Worm (Caenorhabditis elegans) whole organism, L4 larva: ENCODE data around the gene smg-8.

Source experiments
- F44E2.7 ChIP-seq: fragments of 200-800 bp; sonication (Bioruptor generic); IDR thresholded peaks from 2 replicates; pipeline ENCODE4 v2.1.2; 2022; ENCODE audit warnings: missing genetic modification characterization, missing compliant biosample characterization
- Y105C5A.15 ChIP-seq: fragments of 200-800 bp; sonication (Bioruptor generic); IDR thresholded peaks from 2 replicates; pipeline ENCODE4 v1.3.6; 2022; ENCODE audit warnings: missing genetic modification characterization, missing compliant biosample characterization
- Y48G9A.11 ChIP-seq: fragments of 200-800 bp; sonication (Bioruptor generic); IDR thresholded peaks from 2 replicates; pipeline ENCODE4 v1.3.6; 2022; ENCODE audit warnings: missing genetic modification reagents, missing genetic modification characterization, missing compliant biosample characterization
- Y5F2A.4 ChIP-seq: fragments of 200-800 bp; sonication (Bioruptor generic); optimal IDR thresholded peaks from 2 replicates; lab custom pipeline; 2018; ENCODE audit warnings: mild to moderate bottlenecking, missing genetic modification characterization, missing compliant biosample characterization
- Y75B8A.6 ChIP-seq: fragments of 200-800 bp; sonication (Bioruptor generic); IDR thresholded peaks from 2 replicates; pipeline ENCODE4 v1.3.6; 2022; ENCODE audit warnings: missing genetic modification reagents, missing genetic modification characterization, missing compliant biosample characterization
- ZK337.2 ChIP-seq: fragments of 200-800 bp; sonication (Bioruptor generic); IDR thresholded peaks from 2 replicates; pipeline ENCODE4 v1.3.6; 2022; ENCODE audit warnings: missing genetic modification reagents, missing genetic modification characterization, missing compliant biosample characterization
- aha-1 ChIP-seq: fragments of 150-350 bp; peaks from one replicate; lab custom pipeline; 2014; ENCODE audit warnings: missing biosample characterization, missing genetic modification characterization
- ama-1 ChIP-seq: fragments of 150-350 bp; optimal IDR thresholded peaks from 2 replicates; lab custom pipeline; 2014; ENCODE audit warnings: inconsistent platforms, mixed read lengths
- ceh-20 ChIP-seq: fragments of 200-800 bp; sonication (Bioruptor generic); IDR thresholded peaks from 2 replicates; pipeline ENCODE4 v1.3.6; 2022; ENCODE audit warnings: missing genetic modification reagents, missing genetic modification characterization, missing compliant biosample characterization
- daf-19 ChIP-seq: fragments of 200-800 bp; sonication (Bioruptor generic); conservative IDR thresholded peaks from 2 replicates; pipeline ENCODE4 v1.3.6; 2022; ENCODE audit warnings: missing genetic modification characterization, missing compliant biosample characterization
- daf-8 ChIP-seq: fragments of 200-800 bp; sonication (Bioruptor generic); IDR thresholded peaks from 2 replicates; pipeline ENCODE4 v1.3.6; 2022; ENCODE audit warnings: missing genetic modification characterization, missing compliant biosample characterization
- dmd-8 ChIP-seq: fragments of 200-800 bp; sonication (Bioruptor generic); IDR thresholded peaks from 2 replicates; pipeline ENCODE4 v1.3.6; 2022; ENCODE audit warnings: missing genetic modification characterization, missing compliant biosample characterization
- dve-1 ChIP-seq: sonication (generic microtip); optimal IDR thresholded peaks from 2 replicates; lab custom pipeline; 2017; ENCODE audit warnings: antibody characterized with exemption, mild to moderate bottlenecking, missing genetic modification characterization, missing compliant biosample characterization; ENCODE audit not compliant: insufficient read depth
- egl-43 ChIP-seq: fragments of 200-800 bp; sonication (Bioruptor generic); IDR thresholded peaks from 2 replicates; pipeline ENCODE4 v1.3.6; 2022; ENCODE audit warnings: missing genetic modification reagents, missing genetic modification characterization, missing compliant biosample characterization
- fkh-10 ChIP-seq: fragments of 150-350 bp; optimal IDR thresholded peaks from 2 replicates; lab custom pipeline; 2014; ENCODE audit warnings: missing biosample characterization, missing genetic modification reagents, missing genetic modification characterization
- fos-1 ChIP-seq: fragments of 150-350 bp; optimal IDR thresholded peaks from 2 replicates; lab custom pipeline; 2014; ENCODE audit warnings: missing biosample characterization, missing genetic modification characterization
- hif-1 ChIP-seq, 2 experiments: sonication (generic microtip); optimal IDR thresholded peaks; 2 replicates each; lab custom pipeline; 2016 to 2017; ENCODE audit warnings: missing compliant biosample characterization in 2 of 2, missing genetic modification characterization in 2 of 2, missing genetic modification reagents in 2 of 2, missing genotype in 2 of 2, mild to moderate bottlenecking in 1 of 2
- lin-39 ChIP-seq: fragments of 150-350 bp; optimal IDR thresholded peaks from 2 replicates; lab custom pipeline; 2014; ENCODE audit warnings: missing biosample characterization, missing genetic modification reagents, missing genetic modification characterization
- madf-5 ChIP-seq, 2 experiments: fragments of 200-800 bp; sonication (Bioruptor generic); IDR thresholded peaks; 2 replicates each; pipeline ENCODE4 v1.3.6; 2022; ENCODE audit warnings: missing compliant biosample characterization in 2 of 2, missing genetic modification characterization in 2 of 2
- mxl-2 ChIP-seq: fragments of 200-800 bp; sonication (Bioruptor generic); conservative IDR thresholded peaks from 2 replicates; pipeline ENCODE4 v1.3.6; 2022; ENCODE audit warnings: missing genetic modification reagents, missing genetic modification characterization, missing compliant biosample characterization
- mxl-3 ChIP-seq: fragments of 200-800 bp; sonication (Bioruptor generic); optimal IDR thresholded peaks from 2 replicates; lab custom pipeline; 2018; ENCODE audit warnings: mild to moderate bottlenecking, missing genetic modification characterization, missing compliant biosample characterization
- nhr-102 ChIP-seq: sonication (generic microtip); optimal IDR thresholded peaks from 2 replicates; lab custom pipeline; 2016; ENCODE audit warnings: mild to moderate bottlenecking, missing genetic modification characterization, moderate library complexity, missing compliant biosample characterization
- nhr-42 ChIP-seq: fragments of 200-800 bp; sonication (Bioruptor generic); IDR thresholded peaks from 2 replicates; pipeline ENCODE4 v1.3.6; 2022; ENCODE audit warnings: missing genetic modification characterization, missing compliant biosample characterization
- nhr-77 ChIP-seq: fragments of 150-350 bp; optimal IDR thresholded peaks from 2 replicates; lab custom pipeline; 2014; ENCODE audit warnings: missing biosample characterization, missing genetic modification characterization
- pha-4 ChIP-seq, 2 experiments: fragments of 150-350 bp in 1 of 2; fragments of 200-800 bp in 1 of 2; sonication (Bioruptor generic) in 1 of 2; IDR thresholded peaks in 1 of 2; optimal IDR thresholded peaks in 1 of 2; 2 replicates each; pipeline versions ENCODE4 v1.3.6 to Lab custom; 2014 to 2022; ENCODE audit warnings: missing genetic modification characterization in 2 of 2, missing genetic modification reagents in 2 of 2, missing biosample characterization in 1 of 2, missing compliant biosample characterization in 1 of 2
- set-16 ChIP-seq: fragments of 200-800 bp; sonication (Bioruptor generic); IDR thresholded peaks from 2 replicates; pipeline ENCODE4 v1.3.6; 2022; ENCODE audit warnings: missing genetic modification reagents, missing genetic modification characterization, missing compliant biosample characterization
- tag-97 ChIP-seq: fragments of 200-800 bp; sonication (Bioruptor generic); IDR thresholded peaks from 2 replicates; pipeline ENCODE4 v1.3.6; 2022; ENCODE audit warnings: missing genetic modification characterization, missing compliant biosample characterization
- tra-1 ChIP-seq: fragments of 200-800 bp; sonication (Bioruptor generic); IDR thresholded peaks from 2 replicates; pipeline ENCODE4 v1.3.6; 2022; ENCODE audit warnings: missing genetic modification reagents, missing genetic modification characterization, missing compliant biosample characterization
- unc-130 ChIP-seq: sonication (generic microtip); optimal IDR thresholded peaks from 2 replicates; lab custom pipeline; 2016; ENCODE audit warnings: missing genetic modification reagents, missing genetic modification characterization, missing compliant biosample characterization
- unc-39 ChIP-seq: sonication (generic microtip); optimal IDR thresholded peaks from 2 replicates; lab custom pipeline; 2017; ENCODE audit warnings: missing biosample characterization, missing genetic modification characterization
- unc-62 ChIP-seq, 3 experiments: fragments of 150-350 bp in 1 of 3; sonication (generic microtip); optimal IDR thresholded peaks in 2 of 3; peaks in 1 of 3; 1 replicate in 1 of 3; 2 replicates in 2 of 3; lab custom pipeline; 2014 to 2017; ENCODE audit warnings: missing biosample characterization in 3 of 3, missing genetic modification characterization in 3 of 3, missing genetic modification reagents in 3 of 3, missing genotype in 1 of 3
- zfp-2 ChIP-seq: sonication (generic microtip); optimal IDR thresholded peaks from 2 replicates; lab custom pipeline; 2016; ENCODE audit warnings: mild to moderate bottlenecking, missing genetic modification characterization, missing compliant biosample characterization
- zip-11 ChIP-seq: fragments of 200-800 bp; sonication (Bioruptor generic); IDR thresholded peaks from 2 replicates; pipeline ENCODE4 v1.3.6; 2022; ENCODE audit warnings: missing genetic modification characterization, missing compliant biosample characterization
- ztf-7 ChIP-seq: fragments of 150-350 bp; optimal IDR thresholded peaks from 2 replicates; lab custom pipeline; 2014; ENCODE audit warnings: missing biosample characterization, missing genetic modification characterization

smg-8 gene

DNA sequence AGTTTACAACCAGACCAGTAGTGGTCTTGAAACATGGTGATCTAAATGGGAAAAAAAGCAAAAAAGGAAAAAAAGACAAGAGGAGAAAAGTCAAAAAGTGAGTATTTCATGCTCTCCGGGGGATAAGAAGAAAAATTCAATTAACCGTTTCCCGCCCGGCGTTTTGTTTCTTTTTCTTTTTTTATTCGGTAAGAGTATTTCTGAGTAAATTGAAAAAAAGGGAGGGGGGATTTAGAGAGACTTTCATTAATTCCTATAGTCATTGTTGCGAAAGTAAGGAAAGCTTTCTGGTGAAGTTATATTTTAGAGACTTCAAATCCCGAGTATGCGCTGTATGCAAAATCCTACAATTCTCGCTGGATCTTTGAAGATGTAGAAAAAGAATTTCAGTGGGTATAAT lies 13.5 kb upstream of the smg-8 start:
- TF ChIP-seq fkh-10 (GFP tag; lab: Kevin White, UChicago) = no peak
- TF ChIP-seq aha-1 = peak; percentile 36
- no peak for TF ChIP-seq nhr-77 (tag; lab: Kevin White, UChicago)
- no peak for TF ChIP-seq nhr-102 (tag; lab: Kevin White, UChicago)
- TF ChIP-seq Y5F2A.4 (GFP tag; lab: Kevin White, UChicago) = no peak

- TF ChIP-seq mxl-3 (no peak), ztf-7 (no peak), tag-97 (GFP tag; lab: Robert Waterston, UW) (no peak), set-16 (no peak), zfp-2 (tag; lab: Kevin White, UChicago) (no peak), Y75B8A.6 (GFP tag; lab: Robert Waterston, UW) (no peak), lin-39 (no peak), mxl-2 (GFP tag; lab: Robert Waterston, UW) (no peak), nhr-102 (tag; lab: Kevin White, UChicago) (no peak), dve-1 (tag; lab: Kevin White, UChicago) (no peak), dmd-8 (GFP tag; lab: Robert Waterston, UW) (no peak), unc-39 (tag; lab: Kevin White, UChicago) (no peak)
- TF ChIP-seq, all 104 proteins: peak for 0
These were observed 12.4 kb upstream of the smg-8 start for ce11 chrII:14428834-14429233.

- TF ChIP-seq zip-11 (GFP tag; lab: Robert Waterston, UW) = no peak
- TF ChIP-seq ceh-20 (GFP tag; lab: Robert Waterston, UW) = no peak
- no peak for TF ChIP-seq unc-130 (GFP tag; lab: Kevin White, UChicago)
- no peak for TF ChIP-seq daf-19
- no peak for TF ChIP-seq Y5F2A.4 (GFP tag; lab: Kevin White, UChicago)
- no peak for TF ChIP-seq Y105C5A.15 (GFP tag; lab: Robert Waterston, UW)
- TF ChIP-seq ZK337.2 (GFP tag; lab: Robert Waterston, UW) = no peak
- TF ChIP-seq daf-8 (GFP tag; lab: Robert Waterston, UW) = no peak
- TF ChIP-seq Y48G9A.11 = no peak
- no peak for TF ChIP-seq fos-1
- no peak for TF ChIP-seq madf-5 (GFP tag; IDR thresholded peaks at IDR 0.05; lab: Robert Waterston, UW)
- no peak for TF ChIP-seq tra-1
- TF ChIP-seq egl-43 (GFP tag; lab: Robert Waterston, UW) = no peak
- no peak for TF ChIP-seq F44E2.7 (GFP tag; lab: Robert Waterston, UW)
- TF ChIP-seq nhr-77 (tag; lab: Kevin White, UChicago) = no peak
- TF ChIP-seq unc-62 (GFP tag; optimal IDR thresholded peaks at IDR 0.05 in 1 of 2; lab: Kevin White, UChicago) = no peak
- no peak for TF ChIP-seq unc-62 (tag; optimal IDR thresholded peaks at IDR 0.05; lab: Kevin White, UChicago)
- no peak for TF ChIP-seq pha-4 (GFP tag; IDR thresholded peaks at IDR 0.05; lab: Robert Waterston, UW)
- TF ChIP-seq pha-4 (tag; optimal IDR thresholded peaks at IDR 0.05; lab: Kevin White, UChicago) = no peak
- no peak for TF ChIP-seq ama-1 (lab: Kevin White, UChicago)
- no peak for TF ChIP-seq nhr-42 (GFP tag; lab: Robert Waterston, UW)
- no peak for TF ChIP-seq hif-1 (tag; optimal IDR thresholded peaks at IDR 0.05; lab: Kevin White, UChicago)
These were observed 9.1 kb upstream of the smg-8 start for ce11 chrII:14432100-14432499.

DNA sequence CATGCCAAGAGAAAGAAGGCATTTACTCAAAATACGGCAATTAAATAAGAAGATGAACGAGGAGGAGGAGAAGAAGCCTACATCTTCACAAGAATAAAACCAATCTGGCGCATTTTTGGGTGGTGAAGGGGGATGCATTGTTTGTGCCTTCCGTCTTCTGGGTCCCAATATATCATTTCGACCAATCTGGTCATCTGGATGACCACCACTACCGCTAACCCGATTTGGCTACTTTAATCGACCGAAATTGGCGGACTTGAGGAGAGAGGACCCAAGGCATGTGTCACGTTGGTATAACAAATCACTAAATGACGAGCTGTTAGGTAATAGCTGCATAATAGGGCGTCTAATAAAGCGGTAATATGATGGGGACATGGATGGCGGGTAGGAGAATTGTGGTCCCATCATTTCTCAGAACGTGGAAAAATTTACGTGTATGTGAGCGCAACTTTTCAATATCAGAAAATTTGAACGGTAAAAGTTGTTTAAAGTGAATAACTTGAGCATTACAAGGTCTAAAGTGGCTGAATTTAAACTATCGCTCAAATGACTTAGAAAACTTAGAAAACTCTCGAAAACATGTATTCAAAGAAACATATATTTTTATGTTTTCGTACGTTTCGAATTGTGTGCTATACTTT lies 7.4 kb upstream of the smg-8 start:
- no peak for TF ChIP-seq egl-43 (GFP tag; lab: Robert Waterston, UW)
- peak in 1 of 2 experiments; percentile 91 for TF ChIP-seq unc-62 (GFP tag; optimal IDR thresholded peaks at IDR 0.05 in 1 of 2; lab: Kevin White, UChicago)
- no peak for TF ChIP-seq unc-62 (tag; optimal IDR thresholded peaks at IDR 0.05; lab: Kevin White, UChicago)
- TF ChIP-seq, all 104 proteins: peak for 1
